Fruit fly (Drosophila melanogaster): Measurements from ENCODE around the gene CG9098.
A peak's percentile ranks its signal among the peaks of the same experiment; 100 is the strongest.

CG9098 gene

DNA sequence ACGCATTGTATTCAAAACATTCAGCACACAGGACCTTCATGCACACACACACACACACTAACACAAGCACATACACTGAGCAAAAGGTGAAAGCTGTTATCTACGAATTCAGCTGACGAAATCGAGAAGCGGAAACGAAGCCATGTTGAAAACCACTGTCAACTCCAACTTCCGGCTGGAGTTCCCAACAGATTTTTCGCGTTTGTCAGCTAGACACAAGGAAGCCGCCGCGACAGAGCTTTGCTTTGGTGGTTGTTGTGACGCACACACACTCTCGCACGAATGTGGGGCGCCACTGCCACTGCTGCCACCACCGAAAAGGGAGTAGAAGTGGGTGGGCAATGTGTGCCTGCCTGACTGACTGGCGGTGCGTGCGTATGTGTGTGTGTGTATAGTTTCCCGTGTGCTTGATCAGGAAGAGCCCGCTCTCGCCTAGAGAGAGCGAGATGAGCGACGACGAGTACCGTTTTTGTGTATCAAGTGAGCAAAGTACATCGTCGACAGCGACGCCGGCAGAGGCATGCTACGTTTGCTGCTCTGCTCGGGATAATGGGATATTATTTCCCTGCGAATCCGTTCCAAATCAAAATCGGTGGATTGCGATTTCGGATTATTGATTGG, 14.4 kb downstream of the CG9098 start (continued):
- TF ChIP-seq NC2β (GFP tag; optimal IDR thresholded peaks at IDR 0.05) (no peak), CG4360 (GFP tag; IDR thresholded peaks at IDR 0.05) (peak; percentile 56; the same call in 1 of the 2 replicates), CG2116 (GFP tag; optimal IDR thresholded peaks at IDR 0.05) (peak; percentile 12), lilli (GFP tag; optimal IDR thresholded peaks at IDR 0.05) (no peak), Xrp1 (GFP tag; IDR thresholded peaks at IDR 0.05) (no peak), Gsc (GFP tag; IDR thresholded peaks at IDR 0.05) (no peak), Mes4 (GFP tag; optimal IDR thresholded peaks at IDR 0.05) (peak; percentile 51), CG3281 (GFP tag; optimal IDR thresholded peaks at IDR 0.05) (peak; percentile 61), E2f2 (GFP tag; IDR thresholded peaks at IDR 0.05) (peak; percentile 15; the same call in 1 of the 2 replicates), org-1 (GFP tag; optimal IDR thresholded peaks at IDR 0.05) (peak; percentile 50), ewg (GFP tag; optimal IDR thresholded peaks at IDR 0.05) (peak; percentile 18), CG1529 (GFP tag; optimal IDR thresholded peaks at IDR 0.05) (peak; percentile 40), CG17385 (GFP tag; optimal IDR thresholded peaks at IDR 0.05) (peak; percentile 64), CG34422 (GFP tag; IDR thresholded peaks at IDR 0.05) (no peak), wek (GFP tag; optimal IDR thresholded peaks at IDR 0.05) (peak; percentile 82), CG8388 (GFP tag; optimal IDR thresholded peaks at IDR 0.05) (peak; percentile 57), hth (optimal IDR thresholded peaks at IDR 0.05) (no peak), odd (GFP tag; optimal IDR thresholded peaks at IDR 0.05) (peak; percentile 84), exex (tag; optimal IDR thresholded peaks at IDR 0.05) (peak; percentile 4), sim (GFP tag; IDR thresholded peaks at IDR 0.05) (no peak), tx (GFP tag; optimal IDR thresholded peaks at IDR 0.05) (no peak), CG12659 (GFP tag; optimal IDR thresholded peaks at IDR 0.05) (peak; percentile 32), Eip74EF (GFP tag; optimal IDR thresholded peaks at IDR 0.05) (peak in 1 of 2 experiments; percentile 51), CG9727 (GFP tag; optimal IDR thresholded peaks at IDR 0.05) (peak; percentile 67), vvl (GFP tag; IDR thresholded peaks at IDR 0.05) (peak; percentile 59), CG13894 (tag; optimal IDR thresholded peaks at IDR 0.05) (peak; percentile 42), MBD-R2 (GFP tag; IDR thresholded peaks at IDR 0.05) (no peak), sd (tag; optimal IDR thresholded peaks at IDR 0.05) (no peak), CG3726 (GFP tag; IDR thresholded peaks at IDR 0.05) (no peak), CG11723 (GFP tag; optimal IDR thresholded peaks at IDR 0.05) (peak; percentile 78), sr (GFP tag; IDR thresholded peaks at IDR 0.05) (0 out of 3 replicates have a peak, but pooled peaks have one; percentile 4), CG6813 (GFP tag; optimal IDR thresholded peaks at IDR 0.05) (peak; percentile 78), CG8765 (GFP tag; IDR thresholded peaks at IDR 0.05) (peak; percentile 28; the same call in 1 of the 2 replicates), tin (GFP tag; optimal IDR thresholded peaks at IDR 0.05) (no peak), CG12769 (tag; optimal IDR thresholded peaks at IDR 0.05) (no peak), CG2202 (tag; optimal IDR thresholded peaks at IDR 0.05) (peak; percentile 48), D (optimal IDR thresholded peaks at IDR 0.05) (no peak), D (GFP tag; optimal IDR thresholded peaks at IDR 0.05) (peak; percentile 52), ase (GFP tag; IDR thresholded peaks at IDR 0.05) (no peak), eyg (GFP tag; optimal IDR thresholded peaks at IDR 0.05) (peak; percentile 5), CG13775 (GFP tag; optimal IDR thresholded peaks at IDR 0.05) (peak; percentile 20), lola (GFP tag; optimal IDR thresholded peaks at IDR 0.05) (peak in 1 of 3 experiments; percentile 44), Tbp (GFP tag; optimal IDR thresholded peaks at IDR 0.05) (no peak), ems (GFP tag; optimal IDR thresholded peaks at IDR 0.05) (no peak), CG14860 (GFP tag; IDR thresholded peaks at IDR 0.05; ENCODE audit: partially characterized antibody) (no peak), CG1792 (GFP tag; optimal IDR thresholded peaks at IDR 0.05) (peak; percentile 16), Rfx (GFP tag; IDR thresholded peaks at IDR 0.05) (peak; percentile 28; the same call in 1 of the 2 replicates), CG15601 (tag; optimal IDR thresholded peaks at IDR 0.05) (peak; percentile 66), Doc3 (GFP tag; IDR thresholded peaks at IDR 0.05; ENCODE audit: partially characterized antibody) (no peak), Med (GFP tag) (peak; percentile 94)

Data from whole organism, embryonic.